Worm (Caenorhabditis elegans) whole organism, mixed stage, embryonic: Measurements from ENCODE around the gene bra-1.

Experiments
- M03D4.4 ChIP-seq: sonication (generic microtip); optimal IDR thresholded peaks from 2 replicates; lab custom pipeline; 2017; ENCODE audit warnings: mild to moderate bottlenecking, missing genetic modification characterization, missing compliant biosample characterization
- bed-3 ChIP-seq: fragments of 200-800 bp; sonication (Bioruptor generic); optimal IDR thresholded peaks from 3 replicates; lab custom pipeline; 2018; ENCODE audit warnings: mild to moderate bottlenecking, missing genetic modification characterization, moderate library complexity, missing compliant biosample characterization
- blmp-1 ChIP-seq: fragments of 150-350 bp; optimal IDR thresholded peaks from 2 replicates; lab custom pipeline; 2014; ENCODE audit warnings: missing biosample characterization, missing genetic modification characterization
- ceh-39 ChIP-seq: fragments of 150-350 bp; optimal IDR thresholded peaks from 2 replicates; lab custom pipeline; 2014; ENCODE audit warnings: missing biosample characterization, missing genetic modification characterization
- ceh-43 ChIP-seq: fragments of 200-800 bp; sonication (Bioruptor generic); optimal IDR thresholded peaks from 2 replicates; lab custom pipeline; 2018; ENCODE audit warnings: mild to moderate bottlenecking, missing genetic modification characterization, moderate library complexity, missing compliant biosample characterization
- ces-1 ChIP-seq: fragments of 150-350 bp; optimal IDR thresholded peaks from 2 replicates; lab custom pipeline; 2014; ENCODE audit warnings: missing biosample characterization, missing genetic modification reagents, missing genetic modification characterization
- drap-1 ChIP-seq: fragments of 200-800 bp; sonication (Bioruptor generic); optimal IDR thresholded peaks from 3 replicates; lab custom pipeline; 2018; ENCODE audit warnings: mild to moderate bottlenecking, missing genetic modification characterization, missing compliant biosample characterization
- elt-1 ChIP-seq: sonication (generic microtip); optimal IDR thresholded peaks from 2 replicates; lab custom pipeline; 2017; ENCODE audit warnings: missing genetic modification characterization, mild to moderate bottlenecking, missing compliant biosample characterization, antibody characterized with exemption, moderate library complexity, borderline replicate concordance; ENCODE audit not compliant: insufficient read depth
- elt-3 ChIP-seq: fragments of 150-350 bp; optimal IDR thresholded peaks from 2 replicates; lab custom pipeline; 2014; ENCODE audit warnings: missing biosample characterization, missing genetic modification characterization
- flh-1 ChIP-seq: fragments of 200-800 bp; sonication (Bioruptor generic); optimal IDR thresholded peaks from 2 replicates; lab custom pipeline; 2018; ENCODE audit warnings: mild to moderate bottlenecking, missing genetic modification characterization, moderate library complexity, missing compliant biosample characterization
- ham-2 ChIP-seq: fragments of 200-800 bp; sonication (Bioruptor generic); optimal IDR thresholded peaks from 2 replicates; lab custom pipeline; 2018; ENCODE audit warnings: mild to moderate bottlenecking, missing genetic modification characterization, missing compliant biosample characterization
- hlh-1 ChIP-seq: fragments of 150-350 bp; optimal IDR thresholded peaks from 2 replicates; lab custom pipeline; 2014; ENCODE audit warnings: missing biosample characterization, missing genetic modification reagents, missing genetic modification characterization
- lin-13 ChIP-seq: fragments of 150-350 bp; optimal IDR thresholded peaks from 2 replicates; lab custom pipeline; 2014; ENCODE audit warnings: missing biosample characterization, missing genetic modification characterization
- lin-32 ChIP-seq: fragments of 200-800 bp; sonication (Bioruptor generic); optimal IDR thresholded peaks from 2 replicates; lab custom pipeline; 2018; ENCODE audit warnings: mild to moderate bottlenecking, missing genetic modification characterization, missing compliant biosample characterization
- mab-5 ChIP-seq: fragments of 150-350 bp; optimal IDR thresholded peaks from 2 replicates; lab custom pipeline; 2014; ENCODE audit warnings: missing biosample characterization, missing genetic modification characterization
- mep-1 ChIP-seq: fragments of 150-350 bp; optimal IDR thresholded peaks from 2 replicates; lab custom pipeline; 2017; ENCODE audit warnings: missing biosample characterization, missing genetic modification reagents, missing genetic modification characterization, inconsistent platforms
- mls-2 ChIP-seq: sonication (generic microtip); optimal IDR thresholded peaks from 2 replicates; lab custom pipeline; 2016; ENCODE audit warnings: mild to moderate bottlenecking, missing genetic modification characterization, moderate library complexity, missing compliant biosample characterization
- nhr-12 ChIP-seq: fragments of 150-350 bp; optimal IDR thresholded peaks from 2 replicates; lab custom pipeline; 2014; ENCODE audit warnings: missing biosample characterization, missing genetic modification characterization
- nhr-2 ChIP-seq: fragments of 150-350 bp; optimal IDR thresholded peaks from 2 replicates; lab custom pipeline; 2014; ENCODE audit warnings: missing biosample characterization, missing genetic modification characterization
- nhr-237 ChIP-seq: fragments of 150-350 bp; optimal IDR thresholded peaks from 2 replicates; lab custom pipeline; 2014; ENCODE audit warnings: missing biosample characterization, missing genetic modification characterization
- nhr-28 ChIP-seq: fragments of 150-350 bp; optimal IDR thresholded peaks from 2 replicates; lab custom pipeline; 2014; ENCODE audit warnings: missing biosample characterization, missing genetic modification characterization
- nhr-76 ChIP-seq: sonication (generic microtip); optimal IDR thresholded peaks from 2 replicates; lab custom pipeline; 2017; ENCODE audit warnings: missing biosample characterization, missing genetic modification characterization
- pha-4 ChIP-seq: fragments of 150-350 bp; optimal IDR thresholded peaks from 2 replicates; lab custom pipeline; 2018; ENCODE audit warnings: missing biosample characterization, missing genetic modification reagents, missing genetic modification characterization
- sem-2 ChIP-seq: fragments of 200-800 bp; sonication (Bioruptor generic); optimal IDR thresholded peaks from 2 replicates; lab custom pipeline; 2018; ENCODE audit warnings: mild to moderate bottlenecking, missing genetic modification characterization, missing compliant biosample characterization
- snpc-4 ChIP-seq: fragments of 150-350 bp; optimal IDR thresholded peaks from 2 replicates; lab custom pipeline; 2014; ENCODE audit warnings: missing biosample characterization, missing genetic modification characterization
- sptf-1 ChIP-seq: sonication (generic microtip); optimal IDR thresholded peaks from 2 replicates; lab custom pipeline; 2017; ENCODE audit warnings: mild to moderate bottlenecking, missing genetic modification characterization, moderate library complexity, missing compliant biosample characterization
- tbx-8 ChIP-seq: fragments of 200-800 bp; sonication (Bioruptor generic); optimal IDR thresholded peaks from 2 replicates; lab custom pipeline; 2018; ENCODE audit warnings: mild to moderate bottlenecking, missing genetic modification characterization, moderate library complexity, missing compliant biosample characterization
- unc-120 ChIP-seq: sonication (generic microtip); optimal IDR thresholded peaks from 2 replicates; lab custom pipeline; 2017; ENCODE audit warnings: missing genetic modification characterization, missing compliant biosample characterization; ENCODE audit not compliant: poor library complexity, severe bottlenecking
- ztf-11 ChIP-seq: fragments of 150-350 bp; optimal IDR thresholded peaks from 2 replicates; lab custom pipeline; 2014; ENCODE audit warnings: missing biosample characterization, missing genetic modification characterization

Gene bra-1

DNA sequence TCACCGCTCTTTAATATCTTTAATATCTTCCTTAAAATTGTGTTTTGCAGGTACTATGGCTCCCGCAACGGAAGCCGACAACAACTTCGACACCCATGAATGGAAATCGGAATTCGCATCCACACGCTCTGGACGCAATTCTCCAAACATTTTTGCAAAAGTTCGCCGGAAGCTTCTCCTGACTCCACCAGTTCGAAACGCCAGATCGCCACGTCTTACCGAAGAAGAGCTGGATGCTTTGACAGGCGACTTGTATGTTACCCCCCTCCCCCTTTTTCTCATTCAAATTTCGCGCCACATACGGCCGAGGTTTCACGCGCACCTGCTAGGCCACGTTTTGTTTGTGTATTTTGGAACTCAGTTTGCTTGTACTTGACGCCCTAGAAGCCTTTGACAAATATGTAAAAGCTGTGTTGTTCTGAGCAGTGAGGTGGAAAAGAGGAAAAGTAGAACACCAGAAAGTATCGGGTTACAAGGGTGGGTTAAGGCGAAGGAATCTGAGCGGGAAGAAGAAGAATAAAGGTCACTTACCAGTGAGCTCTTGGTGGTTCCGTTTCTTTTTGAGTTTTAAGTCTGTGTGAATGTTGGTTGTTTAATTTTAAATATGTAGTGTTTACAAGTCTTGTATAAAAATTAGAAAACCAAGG is 13.4 kb upstream of the bra-1 start, which contains the start of gene unc-84:
Gene unc-84, plus strand, starts transcription at position 51 of the 647 bp plus-strand sequence.
- TF ChIP-seq sptf-1 (tag; lab: Kevin White, UChicago) (peak; percentile 37), drap-1 (no peak), lin-32 (no peak), snpc-4 (tag; lab: Kevin White, UChicago) (no peak)

DNA sequence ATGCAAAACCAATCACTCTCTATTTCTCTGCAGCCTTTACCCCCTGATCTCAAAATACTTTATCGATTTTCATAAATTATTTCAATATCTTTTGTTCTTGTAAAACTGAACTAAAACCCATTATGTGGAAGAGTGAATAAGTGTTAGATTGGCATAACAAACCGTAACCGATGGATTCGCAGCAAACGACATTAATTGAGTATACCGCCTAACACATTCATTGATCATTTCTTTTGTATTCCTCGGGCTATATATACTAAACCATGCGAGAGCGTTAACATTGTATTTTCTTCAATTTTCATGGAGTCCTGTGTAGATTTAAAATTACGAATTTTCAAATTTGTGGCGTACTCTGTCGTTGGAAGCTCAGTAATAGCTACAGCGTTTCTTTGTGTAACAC is 8.5 kb upstream of the bra-1 start, which contains the start of gene col-9:
Gene col-9, plus strand, starts transcription at position 301 of the 400 bp plus-strand sequence.
- TF ChIP-seq elt-3 = no peak
- no peak for TF ChIP-seq drap-1
- no peak for TF ChIP-seq nhr-2
- TF ChIP-seq ceh-43 (GFP tag; lab: Kevin White, UChicago) = no peak
- no peak for TF ChIP-seq sptf-1 (tag; lab: Kevin White, UChicago)
- TF ChIP-seq nhr-76 (tag; lab: Kevin White, UChicago) = no peak
- no peak for TF ChIP-seq bed-3 (GFP tag; lab: Kevin White, UChicago)
- no peak for TF ChIP-seq hlh-1 (tag; lab: Kevin White, UChicago)
- no peak for TF ChIP-seq nhr-12 (tag; lab: Kevin White, UChicago)
- TF ChIP-seq lin-32 = no peak
- no peak for TF ChIP-seq blmp-1 (tag; lab: Kevin White, UChicago)
- TF ChIP-seq lin-13 (tag; lab: Kevin White, UChicago) = no peak
- no peak for TF ChIP-seq ztf-11 (tag; lab: Kevin White, UChicago)
- TF ChIP-seq nhr-28 = no peak
- no peak for TF ChIP-seq mls-2 (tag; lab: Kevin White, UChicago)
- no peak for TF ChIP-seq pha-4 (tag; lab: Kevin White, UChicago)
- no peak for TF ChIP-seq tbx-8 (GFP tag; lab: Kevin White, UChicago)
- TF ChIP-seq nhr-237 = no peak

DNA sequence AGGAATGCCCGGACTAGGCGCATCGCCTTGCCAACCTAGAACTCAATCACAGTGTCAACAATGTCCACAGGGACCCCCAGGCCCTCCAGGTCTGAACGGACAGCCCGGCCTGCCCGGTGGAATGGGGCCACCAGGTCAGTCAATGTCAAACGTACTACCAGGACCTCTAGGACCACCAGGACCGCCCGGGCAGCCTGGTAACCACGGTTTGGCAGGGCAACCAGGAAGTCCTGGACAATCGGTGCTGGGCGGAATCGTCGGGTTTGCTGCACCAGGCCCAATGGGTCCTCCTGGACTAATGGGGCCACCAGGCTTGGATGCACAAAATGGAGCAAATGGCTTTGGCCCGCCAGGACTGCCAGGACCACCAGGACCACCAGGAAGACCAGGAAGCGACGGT is 7.6 kb upstream of the bra-1 start:
- TF ChIP-seq snpc-4 (tag; lab: Kevin White, UChicago) (no peak), nhr-237 (no peak), sptf-1 (tag; lab: Kevin White, UChicago) (no peak), nhr-76 (tag; lab: Kevin White, UChicago) (no peak), ham-2 (no peak), mab-5 (no peak), ces-1 (GFP tag; lab: Kevin White, UChicago) (no peak), M03D4.4 (tag; lab: Kevin White, UChicago) (no peak), flh-1 (no peak), nhr-2 (no peak), elt-1 (tag; lab: Kevin White, UChicago) (no peak)
- TF ChIP-seq, all 35 proteins: peak for 0

DNA sequence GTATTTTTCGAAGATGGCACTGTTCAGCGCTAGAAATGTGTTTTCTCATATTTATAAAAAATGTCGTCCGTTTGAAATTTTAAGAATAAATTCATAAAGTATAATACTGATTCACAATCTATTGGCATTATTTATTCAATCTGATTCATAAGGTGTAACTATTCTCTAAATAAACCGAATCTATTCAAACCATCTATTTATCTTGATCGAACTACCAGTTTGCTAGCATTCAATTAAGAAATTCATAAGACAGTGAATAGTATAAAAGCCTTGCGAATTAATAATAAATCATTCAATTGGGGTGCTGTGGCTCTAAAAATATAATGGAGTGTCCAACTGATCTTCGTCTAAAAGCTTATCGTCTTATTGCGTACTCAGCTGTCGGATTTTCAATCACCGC is 7.1 kb upstream of the bra-1 start, which contains the start of gene col-44:
Gene col-44, plus strand, starts transcription at position 301 of the 400 bp plus-strand sequence.
- no peak for TF ChIP-seq lin-32
- TF ChIP-seq ceh-39 (tag; lab: Kevin White, UChicago) = no peak
- TF ChIP-seq elt-3 = no peak
- TF ChIP-seq mls-2 (tag; lab: Kevin White, UChicago) = no peak
- no peak for TF ChIP-seq unc-120 (tag; lab: Kevin White, UChicago)
- no peak for TF ChIP-seq blmp-1 (tag; lab: Kevin White, UChicago)
- no peak for TF ChIP-seq pha-4 (tag; lab: Kevin White, UChicago)
- no peak for TF ChIP-seq nhr-237
- no peak for TF ChIP-seq ceh-43 (GFP tag; lab: Kevin White, UChicago)
- no peak for TF ChIP-seq mep-1 (tag; lab: Kevin White, UChicago)
- TF ChIP-seq nhr-12 (tag; lab: Kevin White, UChicago) = no peak
- no peak for TF ChIP-seq sptf-1 (tag; lab: Kevin White, UChicago)
- TF ChIP-seq elt-1 (tag; lab: Kevin White, UChicago) = no peak
- no peak for TF ChIP-seq ces-1 (GFP tag; lab: Kevin White, UChicago)
- TF ChIP-seq snpc-4 (tag; lab: Kevin White, UChicago) = no peak
- TF ChIP-seq nhr-28 = no peak
- TF ChIP-seq nhr-2 = no peak
- TF ChIP-seq ham-2 = no peak
- no peak for TF ChIP-seq sem-2 (GFP tag; lab: Kevin White, UChicago)

DNA sequence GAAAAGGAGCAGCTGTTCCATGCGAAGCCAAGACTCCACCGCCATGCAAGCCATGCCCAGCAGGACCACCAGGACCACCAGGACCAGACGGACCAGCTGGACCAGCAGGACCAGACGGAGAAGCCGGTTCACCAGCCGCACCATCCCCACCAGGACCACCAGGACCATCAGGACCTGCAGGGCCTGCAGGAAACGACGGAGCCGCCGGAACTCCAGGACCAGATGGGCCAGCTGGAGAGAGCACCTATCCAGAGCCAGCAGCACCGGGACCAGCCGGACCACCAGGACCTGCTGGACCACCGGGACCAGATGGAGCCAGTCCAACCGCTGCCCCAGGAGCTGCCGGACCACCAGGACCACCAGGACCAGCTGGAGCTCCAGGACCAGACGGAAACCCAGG is 6.3 kb upstream of the bra-1 start:
- no peak for TF ChIP-seq elt-1 (tag; lab: Kevin White, UChicago)
